Worm (Caenorhabditis elegans) whole organism, early embryonic: ENCODE data around the gene K07H8.12.

Source experiments
- B0310.2 ChIP-seq: sonication (generic microtip); optimal IDR thresholded peaks from 2 replicates; lab custom pipeline; 2016; ENCODE audit warnings: mild to moderate bottlenecking, missing genetic modification characterization, missing compliant biosample characterization
- F13C5.2 ChIP-seq: sonication (generic microtip); optimal IDR thresholded peaks from 2 replicates; lab custom pipeline; 2017; ENCODE audit warnings: mild to moderate bottlenecking, missing genetic modification characterization, inconsistent platforms, missing compliant biosample characterization
- aly-1 ChIP-seq: sonication (generic microtip); optimal IDR thresholded peaks from 2 replicates; lab custom pipeline; 2016; ENCODE audit warnings: missing genetic modification characterization, missing compliant biosample characterization
- ama-1 ChIP-seq: fragments of 150-350 bp; optimal IDR thresholded peaks from 2 replicates; lab custom pipeline; 2014
- ceh-13 ChIP-seq: fragments of 200-800 bp; sonication (Bioruptor generic); optimal IDR thresholded peaks from 2 replicates; lab custom pipeline; 2018; ENCODE audit warnings: mild to moderate bottlenecking, missing genetic modification characterization, missing compliant biosample characterization
- ceh-36 ChIP-seq: sonication (generic microtip); optimal IDR thresholded peaks from 2 replicates; lab custom pipeline; 2016; ENCODE audit warnings: missing genetic modification characterization, inconsistent platforms, missing compliant biosample characterization
- ets-7 ChIP-seq: sonication (generic microtip); optimal IDR thresholded peaks from 2 replicates; lab custom pipeline; 2016; ENCODE audit warnings: missing genotype, missing genetic modification characterization, missing compliant biosample characterization
- flt-1 ChIP-seq: fragments of 200-800 bp; sonication (Bioruptor generic); IDR thresholded peaks from 2 replicates; pipeline ENCODE4 v1.3.6; 2022; ENCODE audit warnings: missing genetic modification characterization, missing compliant biosample characterization
- hmbx-1 ChIP-seq: sonication (generic microtip); optimal IDR thresholded peaks from 2 replicates; lab custom pipeline; 2016; ENCODE audit warnings: mild to moderate bottlenecking, missing genetic modification characterization, missing compliant biosample characterization
- hmg-4 ChIP-seq: fragments of 200-800 bp; sonication (Bioruptor generic); optimal IDR thresholded peaks from 2 replicates; lab custom pipeline; 2018; ENCODE audit warnings: mild to moderate bottlenecking, missing genetic modification characterization, missing compliant biosample characterization
- hnd-1 ChIP-seq: sonication (generic microtip); optimal IDR thresholded peaks from 2 replicates; lab custom pipeline; 2016; ENCODE audit warnings: missing genetic modification characterization, missing compliant biosample characterization
- pes-1 ChIP-seq: fragments of 200-800 bp; sonication (Bioruptor generic); IDR thresholded peaks from 2 replicates; pipeline ENCODE4 v1.3.6; 2022; ENCODE audit warnings: missing genetic modification reagents, missing genetic modification characterization, missing compliant biosample characterization
- scrt-1 ChIP-seq: fragments of 200-800 bp; sonication (Bioruptor generic); IDR thresholded peaks from 2 replicates; pipeline ENCODE4 v1.3.6; 2022; ENCODE audit warnings: missing genetic modification characterization, missing compliant biosample characterization
- sea-1 ChIP-seq: fragments of 200-800 bp; sonication (Bioruptor generic); conservative IDR thresholded peaks from 2 replicates; pipeline ENCODE4 v1.3.6; 2022; ENCODE audit warnings: missing genetic modification characterization, missing compliant biosample characterization
- tbx-11 ChIP-seq: fragments of 200-800 bp; sonication (Bioruptor generic); IDR thresholded peaks from 2 replicates; pipeline ENCODE4 v1.3.6; 2022; ENCODE audit warnings: missing genetic modification characterization, missing compliant biosample characterization
- tbx-37 ChIP-seq: fragments of 200-800 bp; sonication (Bioruptor generic); conservative IDR thresholded peaks from 2 replicates; pipeline ENCODE4 v1.3.6; 2022; ENCODE audit warnings: missing genetic modification reagents, missing genetic modification characterization, missing compliant biosample characterization
- tra-4 ChIP-seq: sonication (generic microtip); optimal IDR thresholded peaks from 2 replicates; lab custom pipeline; 2017; ENCODE audit warnings: missing genetic modification characterization, missing compliant biosample characterization

K07H8.12 gene

ce11 chrIV:8266024-8266949 lies 10.2 kb downstream of the K07H8.12 start:
- TF ChIP-seq tbx-37 (GFP tag; lab: Robert Waterston, UW) (no peak), ama-1 (lab: Kevin White, UChicago) (no peak), tbx-11 (GFP tag; lab: Robert Waterston, UW) (no peak), B0310.2 (tag; lab: Kevin White, UChicago) (no peak), flt-1 (GFP tag; lab: Robert Waterston, UW) (no peak), hmbx-1 (tag; lab: Kevin White, UChicago) (no peak), scrt-1 (GFP tag; lab: Robert Waterston, UW) (no peak), hnd-1 (no peak), hmg-4 (GFP tag; lab: Kevin White, UChicago) (no peak), pes-1 (no peak)

- no peak for TF ChIP-seq hmbx-1 (tag; lab: Kevin White, UChicago)
- TF ChIP-seq scrt-1 (GFP tag; lab: Robert Waterston, UW), result no peak
- TF ChIP-seq sea-1 (GFP tag; lab: Robert Waterston, UW), result no peak
- no peak for TF ChIP-seq F13C5.2 (tag; lab: Kevin White, UChicago)
- no peak for TF ChIP-seq tbx-37 (GFP tag; lab: Robert Waterston, UW)
Measured at ce11 chrIV:8262671-8263070, 13.8 kb downstream of the K07H8.12 start.

ce11 chrIV:8260848-8261638 lies 15.5 kb downstream of the K07H8.12 start, which contains the start of gene vit-6:
Gene vit-6, plus strand, starts transcription at chrIV:8261157.
- TF ChIP-seq tbx-11 (GFP tag; lab: Robert Waterston, UW), result no peak
- TF ChIP-seq sea-1 (GFP tag; lab: Robert Waterston, UW), result no peak
- TF ChIP-seq pes-1, result no peak
- TF ChIP-seq B0310.2 (tag; lab: Kevin White, UChicago), result no peak
- no peak for TF ChIP-seq ceh-36
- no peak for TF ChIP-seq hnd-1
- TF ChIP-seq scrt-1 (GFP tag; lab: Robert Waterston, UW), result no peak
- TF ChIP-seq aly-1 (tag; lab: Kevin White, UChicago), result no peak

- TF ChIP-seq sea-1 (GFP tag; lab: Robert Waterston, UW) (no peak), hnd-1 (no peak), aly-1 (tag; lab: Kevin White, UChicago) (no peak), F13C5.2 (tag; lab: Kevin White, UChicago) (no peak), tbx-11 (GFP tag; lab: Robert Waterston, UW) (no peak), flt-1 (GFP tag; lab: Robert Waterston, UW) (no peak), hmg-4 (GFP tag; lab: Kevin White, UChicago) (no peak), pes-1 (no peak), ama-1 (lab: Kevin White, UChicago) (no peak), tbx-37 (GFP tag; lab: Robert Waterston, UW) (no peak), ceh-36 (no peak), tra-4 (no peak), hmbx-1 (tag; lab: Kevin White, UChicago) (no peak), scrt-1 (GFP tag; lab: Robert Waterston, UW) (no peak), B0310.2 (tag; lab: Kevin White, UChicago) (no peak), ceh-13 (GFP tag; lab: Kevin White, UChicago) (no peak), ets-7 (tag; lab: Kevin White, UChicago) (no peak)
Measured at ce11 chrIV:8259904-8260303, 16.6 kb downstream of the K07H8.12 start, which contains the start of gene K07H8.7. Gene K07H8.7, minus strand, starts transcription at chrIV:8260004.

ce11 chrIV:8255221-8255620 lies 21.3 kb downstream of the K07H8.12 start:
- no peak for TF ChIP-seq ets-7 (tag; lab: Kevin White, UChicago)
- TF ChIP-seq hmg-4 (GFP tag; lab: Kevin White, UChicago), result no peak
- TF ChIP-seq tbx-37 (GFP tag; lab: Robert Waterston, UW), result no peak
- no peak for TF ChIP-seq F13C5.2 (tag; lab: Kevin White, UChicago)
- TF ChIP-seq tra-4, result no peak
- TF ChIP-seq flt-1 (GFP tag; lab: Robert Waterston, UW), result no peak
- TF ChIP-seq hmbx-1 (tag; lab: Kevin White, UChicago), result no peak
- no peak for TF ChIP-seq aly-1 (tag; lab: Kevin White, UChicago)
- no peak for TF ChIP-seq ama-1 (lab: Kevin White, UChicago)
- no peak for TF ChIP-seq ceh-13 (GFP tag; lab: Kevin White, UChicago)
- TF ChIP-seq scrt-1 (GFP tag; lab: Robert Waterston, UW), result no peak

ce11 chrIV:8254193-8254592 lies 22.3 kb downstream of the K07H8.12 start:
- TF ChIP-seq hmbx-1 (tag; lab: Kevin White, UChicago), result no peak
- no peak for TF ChIP-seq tbx-11 (GFP tag; lab: Robert Waterston, UW)
- TF ChIP-seq pes-1, result no peak
- no peak for TF ChIP-seq sea-1 (GFP tag; lab: Robert Waterston, UW)
- TF ChIP-seq tbx-37 (GFP tag; lab: Robert Waterston, UW), result no peak
- no peak for TF ChIP-seq aly-1 (tag; lab: Kevin White, UChicago)
- TF ChIP-seq hmg-4 (GFP tag; lab: Kevin White, UChicago), result no peak
- TF ChIP-seq F13C5.2 (tag; lab: Kevin White, UChicago), result no peak
- TF ChIP-seq ets-7 (tag; lab: Kevin White, UChicago), result no peak
- no peak for TF ChIP-seq B0310.2 (tag; lab: Kevin White, UChicago)
- no peak for TF ChIP-seq scrt-1 (GFP tag; lab: Robert Waterston, UW)
- TF ChIP-seq ceh-36, result no peak
- no peak for TF ChIP-seq hnd-1
- no peak for TF ChIP-seq flt-1 (GFP tag; lab: Robert Waterston, UW)
- TF ChIP-seq ceh-13 (GFP tag; lab: Kevin White, UChicago), result no peak
- TF ChIP-seq ama-1 (lab: Kevin White, UChicago), result no peak
